Fruit fly (Drosophila melanogaster) whole organism, embryonic: ENCODE measurements around the gene frm.

Experiments
- CG10147 ChIP-seq: fragments of 200-800 bp; sonication (Bioruptor generic); optimal IDR thresholded peaks from 2 replicates; lab custom pipeline; 2019; ENCODE audit warnings: missing biosample characterization, mild to moderate bottlenecking, missing genetic modification characterization, moderate library complexity
- CG10462 ChIP-seq: fragments of 200-800 bp; sonication (Bioruptor generic); optimal IDR thresholded peaks from 2 replicates; lab custom pipeline; 2016; ENCODE audit warnings: missing biosample characterization, missing genetic modification characterization
- CG12071 ChIP-seq: fragments of 200-800 bp; sonication (Bioruptor generic); optimal IDR thresholded peaks from 3 replicates; lab custom pipeline; 2018; ENCODE audit warnings: missing biosample characterization, mild to moderate bottlenecking, missing genetic modification characterization
- CG12236 ChIP-seq: fragments of 200-800 bp; sonication (Bioruptor generic); optimal IDR thresholded peaks from 2 replicates; lab custom pipeline; 2016; ENCODE audit warnings: missing biosample characterization, missing genetic modification characterization
- CG13775 ChIP-seq: fragments of 200-800 bp; sonication (Bioruptor generic); optimal IDR thresholded peaks from 3 replicates; lab custom pipeline; 2017; ENCODE audit warnings: missing biosample characterization, mild to moderate bottlenecking, missing genetic modification characterization
- CG15601 ChIP-seq: fragments of 200-800 bp; sonication (Bioruptor generic); optimal IDR thresholded peaks from 3 replicates; lab custom pipeline; 2019; ENCODE audit warnings: missing biosample characterization, mild to moderate bottlenecking, missing genetic modification characterization, moderate library complexity
- CG16779 ChIP-seq: fragments of 200-800 bp; sonication (Bioruptor generic); IDR thresholded peaks from 2 replicates; pipeline ENCODE4 v1.3.6; 2022; ENCODE audit warnings: missing biosample characterization, missing genetic modification characterization
- CG17361 ChIP-seq: fragments of 200-800 bp; sonication (Bioruptor generic); IDR thresholded peaks from 3 replicates; pipeline ENCODE4 v1.3.6; 2022; ENCODE audit warnings: missing biosample characterization, missing genetic modification characterization
- CG2712 ChIP-seq: fragments of 200-800 bp; optimal IDR thresholded peaks from 3 replicates; lab custom pipeline; 2019; ENCODE audit warnings: missing biosample characterization, mild to moderate bottlenecking, missing genetic modification characterization, moderate library complexity
- CG30020 ChIP-seq: fragments of 200-800 bp; optimal IDR thresholded peaks from 2 replicates; lab custom pipeline; 2019; ENCODE audit warnings: missing biosample characterization, mild to moderate bottlenecking, missing genetic modification characterization, moderate library complexity
- CG31388 ChIP-seq: fragments of 200-800 bp; sonication (Bioruptor generic); optimal IDR thresholded peaks from 2 replicates; lab custom pipeline; 2016; ENCODE audit warnings: missing biosample characterization, missing genetic modification characterization
- CG3838 ChIP-seq: fragments of 200-800 bp; sonication (Bioruptor generic); optimal IDR thresholded peaks from 3 replicates; lab custom pipeline; 2016; ENCODE audit warnings: missing biosample characterization, missing genetic modification characterization
- CG4707 ChIP-seq: fragments of 200-800 bp; sonication (Bioruptor generic); optimal IDR thresholded peaks from 2 replicates; lab custom pipeline; 2018; ENCODE audit warnings: missing biosample characterization, mild to moderate bottlenecking, missing genetic modification characterization, moderate library complexity
- CG4730 ChIP-seq: fragments of 200-800 bp; sonication (Bioruptor generic); IDR thresholded peaks from 2 replicates; pipeline ENCODE4 v1.3.6; 2022; ENCODE audit warnings: missing biosample characterization, missing genetic modification characterization
- CG7372 ChIP-seq: fragments of 200-800 bp; sonication (Bioruptor generic); IDR thresholded peaks from 2 replicates; pipeline ENCODE4 v1.3.6; 2022; ENCODE audit warnings: missing biosample characterization, missing genetic modification characterization
- CHES-1-like ChIP-seq: fragments of 200-800 bp; sonication (Bioruptor generic); optimal IDR thresholded peaks from 2 replicates; lab custom pipeline; 2016; ENCODE audit warnings: missing biosample characterization, missing genetic modification characterization
- CTCF ChIP-seq: fragments of 200-800 bp; sonication (Bioruptor generic); optimal IDR thresholded peaks from 2 replicates; lab custom pipeline; 2017; ENCODE audit warnings: missing biosample characterization, mild to moderate bottlenecking, missing genetic modification characterization, moderate library complexity
- CkIIα-i1 ChIP-seq: fragments of 200-800 bp; sonication (Bioruptor generic); IDR thresholded peaks from 2 replicates; pipeline ENCODE4 v1.3.6; 2022; ENCODE audit warnings: missing biosample characterization, missing genetic modification characterization
- Doc3 ChIP-seq: fragments of 200-800 bp; sonication (Bioruptor generic); IDR thresholded peaks from 3 replicates; pipeline ENCODE4 v1.3.6; 2022; ENCODE audit warnings: missing biosample characterization, missing genetic modification characterization; ENCODE audit not compliant: partially characterized antibody
- Gsc ChIP-seq: fragments of 200-800 bp; sonication (Bioruptor generic); IDR thresholded peaks from 2 replicates; pipeline ENCODE4 v1.3.6; 2022; ENCODE audit warnings: missing biosample characterization, missing genetic modification characterization
- HLH3B ChIP-seq: fragments of 200-800 bp; sonication (Bioruptor generic); IDR thresholded peaks from 2 replicates; pipeline ENCODE4 v1.3.6; 2022; ENCODE audit warnings: missing biosample characterization, missing genetic modification characterization
- Hand ChIP-seq: fragments of 200-800 bp; sonication (Bioruptor generic); optimal IDR thresholded peaks from 2 replicates; lab custom pipeline; 2017; ENCODE audit warnings: mild to moderate bottlenecking, missing biosample characterization, missing genetic modification reagents, missing genetic modification characterization
- Hsf ChIP-seq: fragments of 200-800 bp; sonication (Bioruptor generic); optimal IDR thresholded peaks from 3 replicates; lab custom pipeline; 2016; ENCODE audit warnings: missing biosample characterization, missing genetic modification characterization
- Kr ChIP-seq: fragments of 200-800 bp; sonication (Bioruptor generic); optimal IDR thresholded peaks from 2 replicates; lab custom pipeline; 2017; ENCODE audit warnings: missing biosample characterization, mild to moderate bottlenecking, missing genetic modification characterization
- Lpt ChIP-seq: fragments of >200 bp; optimal IDR thresholded peaks from 2 replicates; lab custom pipeline; 2018; ENCODE audit warnings: missing biosample characterization, missing genetic modification characterization
- NC2α ChIP-seq: fragments of 200-800 bp; sonication (Bioruptor generic); optimal IDR thresholded peaks from 2 replicates; lab custom pipeline; 2016; ENCODE audit warnings: missing biosample characterization, missing genetic modification characterization
- NFAT ChIP-seq: fragments of 200-800 bp; sonication (Bioruptor generic); IDR thresholded peaks from 2 replicates; pipeline ENCODE4 v1.3.6; 2022; ENCODE audit warnings: missing biosample characterization, missing genetic modification characterization
- PHDP ChIP-seq: fragments of 200-800 bp; sonication (Bioruptor generic); optimal IDR thresholded peaks from 3 replicates; lab custom pipeline; 2018; ENCODE audit warnings: missing biosample characterization, mild to moderate bottlenecking, missing genetic modification characterization, moderate library complexity
- Ptx1 ChIP-seq: fragments of 200-800 bp; sonication (Bioruptor generic); IDR thresholded peaks from 2 replicates; pipeline ENCODE4 v1.3.6; 2022; ENCODE audit warnings: missing biosample characterization, missing genetic modification characterization
- Rfx ChIP-seq: fragments of 200-800 bp; sonication (Bioruptor generic); IDR thresholded peaks from 2 replicates; pipeline ENCODE4 v1.3.6; 2022; ENCODE audit warnings: missing biosample characterization, missing genetic modification characterization
- bigmax ChIP-seq: fragments of 200-800 bp; sonication (Bioruptor generic); optimal IDR thresholded peaks from 2 replicates; lab custom pipeline; 2018; ENCODE audit warnings: missing biosample characterization, mild to moderate bottlenecking, missing genetic modification characterization
- btn ChIP-seq: fragments of 200-800 bp; sonication (Bioruptor generic); optimal IDR thresholded peaks from 2 replicates; lab custom pipeline; 2016; ENCODE audit warnings: missing biosample characterization, missing genetic modification characterization
- dmrt99B ChIP-seq: fragments of 200-800 bp; sonication (Bioruptor generic); optimal IDR thresholded peaks from 2 replicates; lab custom pipeline; 2018; ENCODE audit warnings: missing biosample characterization, mild to moderate bottlenecking, missing genetic modification characterization, moderate library complexity
- dysf ChIP-seq: fragments of 200-800 bp; sonication (Bioruptor generic); IDR thresholded peaks from 3 replicates; pipeline ENCODE4 v1.3.6; 2022; ENCODE audit warnings: missing biosample characterization, missing genetic modification characterization
- ems ChIP-seq: fragments of 200-800 bp; sonication (Bioruptor generic); optimal IDR thresholded peaks from 3 replicates; lab custom pipeline; 2016; ENCODE audit warnings: missing biosample characterization, missing genetic modification characterization
- ewg ChIP-seq: fragments of 200-800 bp; sonication (Bioruptor generic); optimal IDR thresholded peaks from 3 replicates; lab custom pipeline; 2017; ENCODE audit warnings: mild to moderate bottlenecking, missing biosample characterization, missing genetic modification reagents, missing genetic modification characterization
- eyg ChIP-seq: fragments of 200-800 bp; sonication (Bioruptor generic); optimal IDR thresholded peaks from 3 replicates; lab custom pipeline; 2016; ENCODE audit warnings: missing biosample characterization, missing genetic modification characterization
- fd102C ChIP-seq: fragments of 200-800 bp; sonication (Bioruptor generic); optimal IDR thresholded peaks from 2 replicates; lab custom pipeline; 2018; ENCODE audit warnings: missing biosample characterization, mild to moderate bottlenecking, missing genetic modification characterization, moderate library complexity
- gce ChIP-seq: fragments of 200-800 bp; sonication (Bioruptor generic); IDR thresholded peaks from 3 replicates; pipeline ENCODE4 v1.3.6; 2022; ENCODE audit warnings: missing biosample characterization, missing genetic modification characterization
- grn ChIP-seq: fragments of 200-800 bp; sonication (Bioruptor generic); optimal IDR thresholded peaks from 3 replicates; lab custom pipeline; 2017; ENCODE audit warnings: missing biosample characterization, missing genetic modification characterization
- klu ChIP-seq: fragments of 200-800 bp; sonication (Bioruptor generic); IDR thresholded peaks from 2 replicates; pipeline ENCODE4 v1.3.6; 2022; ENCODE audit warnings: missing biosample characterization, missing genetic modification characterization
- knrl ChIP-seq: fragments of 200-800 bp; sonication (Bioruptor generic); IDR thresholded peaks from 3 replicates; pipeline ENCODE4 v1.3.6; 2022; ENCODE audit warnings: missing biosample characterization, missing genetic modification characterization; ENCODE audit not compliant: partially characterized antibody
- nom ChIP-seq: fragments of 200-800 bp; sonication (Bioruptor generic); optimal IDR thresholded peaks from 2 replicates; lab custom pipeline; 2017; ENCODE audit warnings: missing biosample characterization, missing genetic modification characterization, mild to moderate bottlenecking, moderate library complexity, missing genetic modification reagents
- pb ChIP-seq: fragments of 200-800 bp; sonication (Bioruptor generic); optimal IDR thresholded peaks from 3 replicates; lab custom pipeline; 2016; ENCODE audit warnings: missing biosample characterization, missing genetic modification characterization
- slp2 ChIP-seq: fragments of 200-800 bp; sonication (Bioruptor generic); optimal IDR thresholded peaks from 2 replicates; lab custom pipeline; 2016; ENCODE audit warnings: missing biosample characterization, missing genetic modification characterization
- ssp ChIP-seq: fragments of 200-800 bp; sonication (Bioruptor generic); IDR thresholded peaks from 2 replicates; pipeline ENCODE4 v1.3.6; 2022; ENCODE audit warnings: missing biosample characterization, missing genetic modification characterization
- tna ChIP-seq: fragments of 200-800 bp; sonication (Bioruptor generic); IDR thresholded peaks from 2 replicates; pipeline ENCODE4 v1.3.6; 2022; ENCODE audit warnings: missing biosample characterization, missing genetic modification characterization; ENCODE audit not compliant: partially characterized antibody
- yki ChIP-seq: fragments of >200 bp; optimal IDR thresholded peaks from 3 replicates; lab custom pipeline; 2018
- z ChIP-seq: fragments of 200-800 bp; sonication (Bioruptor generic); IDR thresholded peaks from 3 replicates; pipeline ENCODE4 v1.3.6; 2022; ENCODE audit warnings: missing biosample characterization, missing genetic modification characterization
- zfh1 ChIP-seq: fragments of 200-800 bp; sonication (Bioruptor generic); IDR thresholded peaks from 3 replicates; pipeline ENCODE4 v1.3.6; 2022; ENCODE audit warnings: missing biosample characterization, missing genetic modification characterization

Gene frm

DNA sequence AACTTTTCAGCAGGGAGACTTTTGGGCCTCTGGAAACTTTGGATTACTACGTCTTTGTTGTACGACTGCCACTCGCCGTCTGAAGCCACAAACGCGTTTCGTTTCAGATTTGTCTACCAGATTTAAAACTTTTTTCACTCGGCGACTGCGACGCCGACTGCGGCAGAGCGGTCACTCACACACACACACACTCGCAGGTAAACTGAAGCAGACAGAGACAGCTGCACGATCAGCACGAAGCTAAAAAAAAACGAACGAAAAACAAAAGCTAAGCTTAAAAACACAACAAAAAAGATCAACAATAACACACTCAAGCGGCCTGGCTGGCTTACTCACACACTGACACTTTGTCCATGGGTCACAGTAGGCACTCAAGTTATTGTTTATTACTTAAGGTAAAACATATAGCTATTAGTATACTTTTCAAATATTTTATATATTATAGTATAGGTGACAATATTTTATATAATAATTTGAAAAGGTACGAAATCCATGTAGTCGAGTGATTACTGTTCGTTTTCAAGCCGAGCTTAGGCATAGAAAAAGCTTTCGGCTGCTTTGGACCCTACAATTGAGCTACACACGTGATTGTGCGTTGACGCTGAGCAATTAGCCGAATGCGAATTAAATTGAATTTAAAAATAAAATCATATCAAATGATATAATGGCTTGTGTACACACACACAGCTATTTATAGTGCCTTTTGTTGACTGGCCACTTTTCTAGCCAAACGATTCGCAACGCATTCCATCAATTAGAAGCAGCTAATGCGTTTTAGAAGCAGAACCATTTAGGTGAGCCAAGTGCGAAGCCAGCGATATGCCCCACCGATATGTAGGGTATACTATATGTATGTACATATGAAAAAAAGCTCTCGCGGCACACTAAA is 26.5 kb upstream of the frm start, which contains the start of gene Msr-110 (continued):
- TF ChIP-seq bigmax (no peak), yki (lab: Kevin White, UChicago) (no peak), CTCF (GFP tag; lab: Kevin White, UChicago) (peak; percentile 19), z (GFP tag; lab: Robert Waterston, UW) (no peak), CG4707 (peak; percentile 65), eyg (peak; percentile 69), CG4730 (peak; percentile 86), slp2 (GFP tag; lab: Kevin White, UChicago) (peak; percentile 80), HLH3B (GFP tag; lab: Robert Waterston, UW) (peak; percentile 88), CkIIα-i1 (GFP tag; lab: Robert Waterston, UW) (peak; percentile 64), klu (GFP tag; lab: Robert Waterston, UW) (peak; percentile 91), knrl (GFP tag; lab: Robert Waterston, UW) (no peak), CG12236 (GFP tag; lab: Kevin White, UChicago) (peak; percentile 33), CG12071 (GFP tag; lab: Kevin White, UChicago) (peak; percentile 76), NFAT (GFP tag; lab: Robert Waterston, UW) (peak; percentile 88), PHDP (tag; lab: Kevin White, UChicago) (peak; percentile 91), pb (GFP tag; lab: Kevin White, UChicago) (peak; percentile 66), gce (GFP tag; lab: Robert Waterston, UW) (peak; percentile 82; the same call in 2 of the 3 replicates), CG17361 (GFP tag; lab: Robert Waterston, UW) (peak; percentile 93), Doc3 (GFP tag; lab: Robert Waterston, UW) (no peak), Lpt (GFP tag; lab: Kevin White, UChicago) (no peak), NC2α (GFP tag; lab: Kevin White, UChicago) (peak; percentile 12), Hsf (peak; percentile 80), fd102C (GFP tag; lab: Kevin White, UChicago) (no peak), btn (peak; percentile 66), Hand (peak; percentile 74), Gsc (GFP tag; lab: Robert Waterston, UW) (peak; percentile 64), Rfx (GFP tag; lab: Robert Waterston, UW) (peak; percentile 93), Ptx1 (peak; percentile 95), ssp (GFP tag; lab: Robert Waterston, UW) (peak; percentile 83), CG15601 (tag; lab: Kevin White, UChicago) (peak; percentile 84), ems (GFP tag; lab: Kevin White, UChicago) (peak; percentile 70), CG13775 (GFP tag; lab: Kevin White, UChicago) (peak; percentile 72), CG3838 (GFP tag; lab: Kevin White, UChicago) (peak; percentile 73), CG7372 (GFP tag; lab: Robert Waterston, UW) (peak; percentile 85), dysf (GFP tag; lab: Robert Waterston, UW) (peak; percentile 95), zfh1 (GFP tag; lab: Robert Waterston, UW) (peak; percentile 72), Kr (GFP tag; lab: Kevin White, UChicago) (no peak), dmrt99B (tag; lab: Kevin White, UChicago) (peak; percentile 96), nom (peak; percentile 99), CG10462 (GFP tag; lab: Kevin White, UChicago) (peak; percentile 64), CG31388 (GFP tag; lab: Kevin White, UChicago) (peak; percentile 61), ewg (peak; percentile 78), CG10147 (GFP tag; lab: Kevin White, UChicago) (peak; percentile 85), tna (GFP tag; lab: Robert Waterston, UW) (no peak), CG2712 (peak; percentile 88), CHES-1-like (peak; percentile 74), grn (GFP tag; lab: Kevin White, UChicago) (peak; percentile 13), CG16779 (GFP tag; lab: Robert Waterston, UW) (peak; percentile 84), CG30020 (tag; lab: Kevin White, UChicago) (peak; percentile 43)
